Fruit fly (Drosophila melanogaster): Measurements from ENCODE around the gene CG6236.

- TF ChIP-seq CG11294 (GFP tag; IDR thresholded peaks at IDR 0.05) = no peak
- no peak for TF ChIP-seq cyc (GFP tag; optimal IDR thresholded peaks at IDR 0.05)
- TF ChIP-seq CG6792 (GFP tag; optimal IDR thresholded peaks at IDR 0.05) = no peak
- no peak for TF ChIP-seq Gug (GFP tag; IDR thresholded peaks at IDR 0.05)
- no peak for TF ChIP-seq Met (GFP tag; optimal IDR thresholded peaks at IDR 0.05)
- TF ChIP-seq Eip75B (GFP tag; optimal IDR thresholded peaks at IDR 0.05) = no peak
- no peak for TF ChIP-seq fd85E (GFP tag; optimal IDR thresholded peaks at IDR 0.05)
- no peak for TF ChIP-seq Smox (GFP tag; optimal IDR thresholded peaks at IDR 0.05)
- TF ChIP-seq Eip93F (GFP tag; optimal IDR thresholded peaks at IDR 0.05) = no peak
- no peak for TF ChIP-seq Eip78C (GFP tag)
- TF ChIP-seq esn (GFP tag; optimal IDR thresholded peaks at IDR 0.05) = no peak
Measured at dm6 chr3R:15297904-15298303, 30.2 kb downstream of the CG6236 start.
